Worm (Caenorhabditis elegans) whole organism, midembryonic: ENCODE data around the gene B0024.11.

Experiments used
- ref-1 ChIP-seq: fragments of 200-800 bp; sonication (Bioruptor generic); conservative IDR thresholded peaks from 2 replicates; pipeline ENCODE4 v1.3.6; 2022; ENCODE audit warnings: missing genetic modification reagents, missing genetic modification characterization, missing compliant biosample characterization
- tab-1 ChIP-seq: fragments of 200-800 bp; sonication (Bioruptor generic); IDR thresholded peaks from 2 replicates; pipeline ENCODE4 v1.3.6; 2022; ENCODE audit warnings: missing genetic modification characterization, missing compliant biosample characterization
- ztf-23 ChIP-seq: fragments of 200-800 bp; sonication (Bioruptor generic); IDR thresholded peaks from 2 replicates; pipeline ENCODE4 v1.3.6; 2022; ENCODE audit warnings: missing genetic modification reagents, missing genetic modification characterization, missing compliant biosample characterization

DNA sequence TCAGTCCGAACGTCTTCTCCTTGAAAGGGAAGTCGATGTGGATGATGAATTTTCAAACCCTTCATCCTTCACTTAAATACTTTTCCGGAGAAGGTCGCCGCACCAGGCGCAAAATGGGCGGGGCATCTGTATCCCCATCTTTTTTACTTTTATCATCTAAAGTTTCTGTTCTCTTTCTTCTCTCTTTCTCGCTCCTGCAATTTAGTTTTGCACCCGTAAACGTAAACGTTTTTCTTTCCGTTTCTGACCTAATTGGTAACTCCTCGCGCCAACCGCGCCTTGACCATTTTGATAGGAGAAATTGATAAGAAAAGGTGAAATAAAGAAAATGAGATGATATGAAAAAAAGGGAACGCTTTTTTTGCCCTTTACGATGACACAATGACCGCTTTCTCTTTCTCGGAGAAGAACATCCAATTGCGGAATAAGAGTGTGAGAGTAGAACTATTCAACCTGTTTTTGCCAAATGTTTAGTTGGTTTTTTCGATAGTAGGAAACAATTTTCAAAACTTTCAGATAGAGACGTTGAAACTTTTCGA lies 26.4 kb downstream of the B0024.11 start, which contains the start of gene col-149:
- TF ChIP-seq ref-1 (no peak), ztf-23 (GFP tag; lab: Robert Waterston, UW) (no peak), tab-1 (GFP tag; lab: Robert Waterston, UW) (no peak)
